Worm (Caenorhabditis elegans): ENCODE data around the gene F56A11.4.

ce11 chrIV:545852-546251, 2.2 kb upstream of the F56A11.4 start:
- TF ChIP-seq ama-1 (optimal IDR thresholded peaks at IDR 0.05), result no peak
- TF ChIP-seq F13C5.2 (tag; optimal IDR thresholded peaks at IDR 0.05), result no peak
- no peak for TF ChIP-seq B0310.2 (tag; optimal IDR thresholded peaks at IDR 0.05)
- TF ChIP-seq ceh-36 (tag; optimal IDR thresholded peaks at IDR 0.05), result peak; percentile 75
- TF ChIP-seq ets-7 (tag; optimal IDR thresholded peaks at IDR 0.05), result no peak
